Worm (Caenorhabditis elegans) whole organism, young adult: ENCODE results near the gene hlh-8.

Experiments used
- Y56A3A.18 ChIP-seq: fragments of 200-800 bp; sonication (Bioruptor generic); IDR thresholded peaks from 2 replicates; pipeline ENCODE4 v1.3.6; 2022; ENCODE audit warnings: missing genetic modification reagents, missing genetic modification characterization, missing compliant biosample characterization
- lin-26 ChIP-seq: fragments of 200-800 bp; sonication (Bioruptor generic); IDR thresholded peaks from 2 replicates; pipeline ENCODE4 v1.3.6; 2022; ENCODE audit warnings: missing genetic modification reagents, missing genetic modification characterization, missing compliant biosample characterization
- pha-4 ChIP-seq: fragments of 150-350 bp; sonication (generic microtip); optimal IDR thresholded peaks from 2 replicates; lab custom pipeline; 2014; ENCODE audit warnings: missing biosample characterization, missing genetic modification reagents, missing genetic modification characterization

DNA sequence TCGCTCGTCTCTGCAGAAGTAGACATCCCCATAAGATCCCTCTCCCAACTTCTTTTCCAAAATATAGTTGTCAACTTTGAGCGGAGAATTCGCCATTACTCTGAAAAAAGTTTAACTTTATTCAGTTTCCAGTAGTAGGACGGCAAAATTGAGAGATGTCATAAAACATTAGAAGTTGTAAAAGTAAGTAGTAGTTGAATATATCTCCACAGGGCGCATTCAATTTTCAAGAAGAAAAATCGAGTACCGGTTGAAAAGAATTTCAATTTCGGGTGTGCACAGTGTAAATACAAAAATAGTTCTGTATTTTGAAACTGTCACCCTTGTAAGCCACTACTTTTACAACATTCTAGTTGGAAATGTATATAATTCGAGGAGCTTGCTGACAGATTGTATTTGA lies 34.4 kb downstream of the hlh-8 start, which contains the start of gene F22F1.2:
- TF ChIP-seq lin-26, result no peak
- no peak for TF ChIP-seq pha-4 (tag; lab: Kevin White, UChicago)
- TF ChIP-seq Y56A3A.18 (GFP tag; lab: Robert Waterston, UW), result no peak
